Fruit fly (Drosophila melanogaster): Measurements from ENCODE around the gene Jon65Aii.
A peak's percentile ranks its signal among the peaks of the same experiment; 100 is the strongest.

Jon65Aii gene

dm6 chr3L:6074975-6075692 is 23.0 kb downstream of the Jon65Aii start, which contains the start of the genes CG13295 and CG6610 (continued):
- TF ChIP-seq lola (GFP tag; optimal IDR thresholded peaks at IDR 0.05): peak in 1 of 3 experiments; percentile 71
- TF ChIP-seq grau (tag; optimal IDR thresholded peaks at IDR 0.05): peak; percentile 73
- TF ChIP-seq CG10274 (GFP tag; optimal IDR thresholded peaks at IDR 0.05): no peak
- TF ChIP-seq CG17612 (GFP tag; IDR thresholded peaks at IDR 0.05): no peak
- TF ChIP-seq CG11560 (tag; IDR thresholded peaks at IDR 0.05): no peak
- TF ChIP-seq mam (GFP tag; optimal IDR thresholded peaks at IDR 0.05): peak; percentile 67
- no peak for TF ChIP-seq CG3163 (GFP tag; optimal IDR thresholded peaks at IDR 0.05)
- TF ChIP-seq shn (GFP tag; optimal IDR thresholded peaks at IDR 0.05): peak; percentile 19
- TF ChIP-seq Xrp1 (GFP tag; IDR thresholded peaks at IDR 0.05): peak; percentile 70
- peak; percentile 31 for TF ChIP-seq Usf (GFP tag; optimal IDR thresholded peaks at IDR 0.05)
- TF ChIP-seq Scr (GFP tag; IDR thresholded peaks at IDR 0.05; ENCODE audit: partially characterized antibody): no peak; the same call in 1 of the 2 replicates
- peak; percentile 3; the same call in 1 of the 3 replicates for TF ChIP-seq CG11456 (GFP tag; IDR thresholded peaks at IDR 0.05)
- TF ChIP-seq Mes4 (GFP tag; optimal IDR thresholded peaks at IDR 0.05): no peak
- TF ChIP-seq Hmx (GFP tag; optimal IDR thresholded peaks at IDR 0.05): peak; percentile 24
- no peak for TF ChIP-seq bowl (GFP tag; IDR thresholded peaks at IDR 0.05)
- TF ChIP-seq CG7928 (GFP tag; optimal IDR thresholded peaks at IDR 0.05): no peak
- TF ChIP-seq vnd (GFP tag; IDR thresholded peaks at IDR 0.05; ENCODE audit: partially characterized antibody): no peak
- TF ChIP-seq CG1647 (GFP tag; optimal IDR thresholded peaks at IDR 0.05): peak; percentile 3
- TF ChIP-seq CHES-1-like (GFP tag; optimal IDR thresholded peaks at IDR 0.05): peak; percentile 26
- TF ChIP-seq NK7.1 (GFP tag; optimal IDR thresholded peaks at IDR 0.05): no peak
- TF ChIP-seq CG18262 (tag; optimal IDR thresholded peaks at IDR 0.05): peak; percentile 51
- peak; percentile 59 for TF ChIP-seq pho (GFP tag; optimal IDR thresholded peaks at IDR 0.05)
- TF ChIP-seq bcd (GFP tag; optimal IDR thresholded peaks at IDR 0.05): peak; percentile 58
- 0 out of 3 replicates have a peak, but pooled peaks have one; percentile 40 for TF ChIP-seq CG11695 (GFP tag; IDR thresholded peaks at IDR 0.05)
- TF ChIP-seq Aef1 (GFP tag; IDR thresholded peaks at IDR 0.05): peak; percentile 46; the same call in 1 of the 3 replicates
- TF ChIP-seq al (GFP tag; IDR thresholded peaks at IDR 0.05): peak; percentile 63
- TF ChIP-seq CG10321 (GFP tag; IDR thresholded peaks at IDR 0.05): no peak
- no peak for TF ChIP-seq CG14860 (GFP tag; IDR thresholded peaks at IDR 0.05; ENCODE audit: partially characterized antibody)
- no peak for TF ChIP-seq hb (GFP tag; IDR thresholded peaks at IDR 0.05; ENCODE audit: partially characterized antibody)
- TF ChIP-seq CG7745 (tag; optimal IDR thresholded peaks at IDR 0.05): no peak
- TF ChIP-seq so (GFP tag; IDR thresholded peaks at IDR 0.05): no peak
- no peak for TF ChIP-seq D (optimal IDR thresholded peaks at IDR 0.05)
- peak; percentile 17 for TF ChIP-seq D (GFP tag; optimal IDR thresholded peaks at IDR 0.05)
- no peak for TF ChIP-seq CG3065 (GFP tag; optimal IDR thresholded peaks at IDR 0.05)
- TF ChIP-seq Rx (GFP tag; IDR thresholded peaks at IDR 0.05): 0 out of 2 replicates have a peak, but pooled peaks have one; percentile 12
- no peak for TF ChIP-seq CG8359 (GFP tag; optimal IDR thresholded peaks at IDR 0.05; ENCODE audit: borderline replicate concordance)
- TF ChIP-seq CG9932 (GFP tag; IDR thresholded peaks at IDR 0.05): peak; percentile 83
- no peak for TF ChIP-seq Oaz (GFP tag; IDR thresholded peaks at IDR 0.05)
- TF ChIP-seq Side (GFP tag; optimal IDR thresholded peaks at IDR 0.05): peak; percentile 29
- TF ChIP-seq vvl (GFP tag; IDR thresholded peaks at IDR 0.05): no peak
- peak; percentile 42 for TF ChIP-seq D19A (tag; optimal IDR thresholded peaks at IDR 0.05)
- TF ChIP-seq CG34224 (GFP tag; IDR thresholded peaks at IDR 0.05; ENCODE audit: partially characterized antibody): no peak
- no peak for TF ChIP-seq CG17802 (tag; optimal IDR thresholded peaks at IDR 0.05)
- TF ChIP-seq kni (GFP tag; optimal IDR thresholded peaks at IDR 0.05): no peak
- peak; percentile 12 for TF ChIP-seq caup (GFP tag; optimal IDR thresholded peaks at IDR 0.05; ENCODE audit: severe bottlenecking)
- no peak for TF ChIP-seq lbe (GFP tag; optimal IDR thresholded peaks at IDR 0.05)
- TF ChIP-seq pnt (GFP tag; optimal IDR thresholded peaks at IDR 0.05): peak; percentile 7
- TF ChIP-seq Hey (tag; optimal IDR thresholded peaks at IDR 0.05): no peak
- peak; percentile 64 for TF ChIP-seq twi (tag; optimal IDR thresholded peaks at IDR 0.05)
- TF ChIP-seq CG34376 (GFP tag; optimal IDR thresholded peaks at IDR 0.05): peak; percentile 69

Data from whole organism, embryonic.